Fruit fly (Drosophila melanogaster) whole organism, embryonic: ENCODE measurements around the gene CG10660.

Experiments used
- Ada2b ChIP-seq: fragments of 200-800 bp; sonication (Bioruptor generic); IDR thresholded peaks from 2 replicates; pipeline ENCODE4 v1.3.6; 2022; ENCODE audit warnings: missing biosample characterization, missing genetic modification characterization
- CG10366 ChIP-seq: fragments of 200-800 bp; sonication (Bioruptor generic); IDR thresholded peaks from 2 replicates; pipeline ENCODE4 v1.3.6; 2022; ENCODE audit warnings: missing biosample characterization, missing genetic modification characterization
- CG10565 ChIP-seq: fragments of 200-800 bp; sonication (Bioruptor generic); optimal IDR thresholded peaks from 3 replicates; lab custom pipeline; 2016; ENCODE audit warnings: missing biosample characterization, mild to moderate bottlenecking, missing genetic modification characterization
- CG10654 ChIP-seq: fragments of 200-800 bp; sonication (Bioruptor generic); optimal IDR thresholded peaks from 2 replicates; lab custom pipeline; 2016; ENCODE audit warnings: missing biosample characterization, missing genetic modification characterization
- CG11696 ChIP-seq: fragments of 200-800 bp; sonication (Bioruptor generic); IDR thresholded peaks from 2 replicates; pipeline ENCODE4 v1.3.6; 2022; ENCODE audit warnings: missing biosample characterization, missing genetic modification characterization
- CG12219 ChIP-seq: fragments of 200-800 bp; sonication (Bioruptor generic); optimal IDR thresholded peaks from 3 replicates; lab custom pipeline; 2018; ENCODE audit warnings: missing biosample characterization, mild to moderate bottlenecking, missing genetic modification characterization
- CG13123 ChIP-seq: fragments of 200-800 bp; sonication (Bioruptor generic); optimal IDR thresholded peaks from 2 replicates; lab custom pipeline; 2016; ENCODE audit warnings: missing biosample characterization, missing genetic modification characterization
- CG13775 ChIP-seq: fragments of 200-800 bp; sonication (Bioruptor generic); optimal IDR thresholded peaks from 3 replicates; lab custom pipeline; 2017; ENCODE audit warnings: missing biosample characterization, mild to moderate bottlenecking, missing genetic modification characterization
- CG15514 ChIP-seq: fragments of 200-800 bp; sonication (Bioruptor generic); optimal IDR thresholded peaks from 3 replicates; lab custom pipeline; 2017; ENCODE audit warnings: missing biosample characterization, missing genetic modification characterization, mild to moderate bottlenecking, moderate library complexity, missing genetic modification reagents
- CG16863 ChIP-seq: fragments of 200-800 bp; sonication (Bioruptor generic); optimal IDR thresholded peaks from 3 replicates; lab custom pipeline; 2016; ENCODE audit warnings: missing biosample characterization, missing genetic modification characterization
- CG17361 ChIP-seq: fragments of 200-800 bp; sonication (Bioruptor generic); IDR thresholded peaks from 3 replicates; pipeline ENCODE4 v1.3.6; 2022; ENCODE audit warnings: missing biosample characterization, missing genetic modification characterization
- CG18619 ChIP-seq: fragments of 200-800 bp; sonication (Bioruptor generic); optimal IDR thresholded peaks from 3 replicates; lab custom pipeline; 2017; ENCODE audit warnings: missing biosample characterization, mild to moderate bottlenecking, missing genetic modification characterization
- CG34422 ChIP-seq: fragments of 200-800 bp; sonication (Bioruptor generic); IDR thresholded peaks from 3 replicates; pipeline ENCODE4 v1.3.6; 2022; ENCODE audit warnings: missing biosample characterization, missing genetic modification characterization
- CG3726 ChIP-seq: fragments of 200-800 bp; sonication (Bioruptor generic); IDR thresholded peaks from 3 replicates; pipeline ENCODE4, ENCODE4 v1.3.6; 2022; ENCODE audit warnings: missing biosample characterization, missing genetic modification characterization
- CG4730 ChIP-seq: fragments of 200-800 bp; sonication (Bioruptor generic); IDR thresholded peaks from 2 replicates; pipeline ENCODE4 v1.3.6; 2022; ENCODE audit warnings: missing biosample characterization, missing genetic modification characterization
- CG6254 ChIP-seq: fragments of 200-800 bp; sonication (Bioruptor generic); optimal IDR thresholded peaks from 3 replicates; lab custom pipeline; 2017; ENCODE audit warnings: mild to moderate bottlenecking, missing biosample characterization, missing genetic modification reagents, missing genetic modification characterization
- CG6654 ChIP-seq: fragments of 200-800 bp; sonication (Bioruptor generic); optimal IDR thresholded peaks from 2 replicates; lab custom pipeline; 2017; ENCODE audit warnings: missing biosample characterization, mild to moderate bottlenecking, missing genetic modification characterization
- CG6791 ChIP-seq: fragments of 200-800 bp; sonication (Bioruptor generic); IDR thresholded peaks from 3 replicates; pipeline ENCODE4 v1.3.6; 2022; ENCODE audit warnings: missing biosample characterization, missing genetic modification characterization; ENCODE audit not compliant: partially characterized antibody
- CG7556 ChIP-seq: fragments of 200-800 bp; sonication (Bioruptor generic); optimal IDR thresholded peaks from 2 replicates; lab custom pipeline; 2017; ENCODE audit warnings: missing biosample characterization, mild to moderate bottlenecking, missing genetic modification characterization
- CG8281 ChIP-seq: fragments of 200-800 bp; sonication (Bioruptor generic); optimal IDR thresholded peaks from 2 replicates; lab custom pipeline; 2018; ENCODE audit warnings: missing biosample characterization, mild to moderate bottlenecking, missing genetic modification characterization, moderate library complexity
- CG9797 ChIP-seq: fragments of 200-800 bp; sonication (Bioruptor generic); optimal IDR thresholded peaks from 3 replicates; lab custom pipeline; 2018; ENCODE audit warnings: missing biosample characterization, mild to moderate bottlenecking, missing genetic modification characterization
- Dp ChIP-seq: fragments of 200-800 bp; sonication (Bioruptor generic); optimal IDR thresholded peaks from 2 replicates; lab custom pipeline; 2018; ENCODE audit warnings: missing biosample characterization, mild to moderate bottlenecking, missing genetic modification characterization, moderate library complexity
- Elba2 ChIP-seq: fragments of 200-800 bp; sonication (Bioruptor generic); optimal IDR thresholded peaks from 3 replicates; lab custom pipeline; 2016; ENCODE audit warnings: missing biosample characterization, missing genetic modification characterization
- HHEX ChIP-seq: fragments of 200-800 bp; sonication (Bioruptor generic); optimal IDR thresholded peaks from 3 replicates; lab custom pipeline; 2017; ENCODE audit warnings: missing biosample characterization, mild to moderate bottlenecking, missing genetic modification characterization, missing genetic modification reagents
- Hsf ChIP-seq: fragments of 200-800 bp; sonication (Bioruptor generic); optimal IDR thresholded peaks from 3 replicates; lab custom pipeline; 2016; ENCODE audit warnings: missing biosample characterization, missing genetic modification characterization
- Lpt ChIP-seq: fragments of >200 bp; optimal IDR thresholded peaks from 2 replicates; lab custom pipeline; 2018; ENCODE audit warnings: missing biosample characterization, missing genetic modification characterization
- Neu2 ChIP-seq: fragments of 200-800 bp; sonication (Bioruptor generic); optimal IDR thresholded peaks from 3 replicates; lab custom pipeline; 2016; ENCODE audit warnings: missing biosample characterization, missing genetic modification characterization, borderline replicate concordance
- Scr ChIP-seq: fragments of 200-800 bp; sonication (Bioruptor generic); IDR thresholded peaks from 2 replicates; pipeline ENCODE4 v1.3.6; 2022; ENCODE audit warnings: missing biosample characterization, missing genetic modification characterization; ENCODE audit not compliant: partially characterized antibody
- Six4 ChIP-seq: fragments of 200-800 bp; sonication (Bioruptor generic); optimal IDR thresholded peaks from 2 replicates; lab custom pipeline; 2016; ENCODE audit warnings: missing biosample characterization, missing genetic modification characterization
- Usf ChIP-seq: fragments of 200-800 bp; sonication (Bioruptor generic); optimal IDR thresholded peaks from 2 replicates; lab custom pipeline; 2017; ENCODE audit warnings: missing genotype, missing biosample characterization, missing genetic modification characterization
- bsh ChIP-seq, 2 experiments: fragments of 200-800 bp; sonication (Bioruptor generic); optimal IDR thresholded peaks; 2 replicates each; lab custom pipeline; 2017 to 2018; ENCODE audit warnings: mild to moderate bottlenecking in 2 of 2, missing biosample characterization in 2 of 2, missing genetic modification characterization in 2 of 2, moderate library complexity in 1 of 2
- cg ChIP-seq: fragments of 200-800 bp; sonication (Bioruptor generic); optimal IDR thresholded peaks from 3 replicates; lab custom pipeline; 2019; ENCODE audit warnings: missing biosample characterization, mild to moderate bottlenecking, missing genetic modification characterization, moderate library complexity
- fd96Cb ChIP-seq: fragments of 200-800 bp; sonication (Bioruptor generic); optimal IDR thresholded peaks from 2 replicates; lab custom pipeline; 2018; ENCODE audit warnings: missing biosample characterization, mild to moderate bottlenecking, missing genetic modification characterization, moderate library complexity
- gcm2 ChIP-seq: fragments of 200-800 bp; sonication (Bioruptor generic); optimal IDR thresholded peaks from 2 replicates; lab custom pipeline; 2016; ENCODE audit warnings: missing biosample characterization, missing genetic modification characterization
- gsb ChIP-seq: fragments of 200-800 bp; sonication (Bioruptor generic); IDR thresholded peaks from 2 replicates; pipeline ENCODE4 v1.3.6; 2022; ENCODE audit warnings: missing biosample characterization, missing genetic modification characterization
- hb ChIP-seq: fragments of 200-800 bp; sonication (Bioruptor generic); IDR thresholded peaks from 3 replicates; pipeline ENCODE4 v1.3.6; 2022; ENCODE audit warnings: missing biosample characterization, missing genetic modification characterization; ENCODE audit not compliant: partially characterized antibody
- hbn ChIP-seq: fragments of 200-800 bp; sonication (Bioruptor generic); IDR thresholded peaks from 2 replicates; pipeline ENCODE4 v1.3.6; 2022; ENCODE audit warnings: missing biosample characterization, missing genetic modification characterization; ENCODE audit not compliant: partially characterized antibody
- hth ChIP-seq: fragments of >200 bp; optimal IDR thresholded peaks from 2 replicates; lab custom pipeline; 2017; ENCODE audit warnings: inconsistent platforms
- lilli ChIP-seq: fragments of 200-800 bp; sonication (Bioruptor generic); optimal IDR thresholded peaks from 3 replicates; lab custom pipeline; 2016; ENCODE audit warnings: missing biosample characterization, missing genetic modification characterization
- luna ChIP-seq: fragments of 200-800 bp; sonication (Bioruptor generic); optimal IDR thresholded peaks from 2 replicates; lab custom pipeline; 2016; ENCODE audit warnings: missing biosample characterization, missing genetic modification characterization
- nau ChIP-seq: fragments of 200-800 bp; sonication (Bioruptor generic); optimal IDR thresholded peaks from 3 replicates; lab custom pipeline; 2017; ENCODE audit warnings: missing biosample characterization, mild to moderate bottlenecking, missing genetic modification characterization, missing genetic modification reagents
- nerfin-1 ChIP-seq: fragments of 200-800 bp; sonication (Bioruptor generic); optimal IDR thresholded peaks from 3 replicates; lab custom pipeline; 2019; ENCODE audit warnings: missing biosample characterization, mild to moderate bottlenecking, missing genetic modification characterization, moderate library complexity
- odd ChIP-seq: fragments of 200-800 bp; sonication (Bioruptor generic); optimal IDR thresholded peaks from 2 replicates; lab custom pipeline; 2017; ENCODE audit warnings: missing biosample characterization, mild to moderate bottlenecking, missing genetic modification characterization
- pita ChIP-seq: fragments of 200-800 bp; sonication (Bioruptor generic); optimal IDR thresholded peaks from 2 replicates; lab custom pipeline; 2017; ENCODE audit warnings: missing biosample characterization, mild to moderate bottlenecking, missing genetic modification characterization
- ro ChIP-seq: fragments of 200-800 bp; sonication (Bioruptor generic); IDR thresholded peaks from 2 replicates; pipeline ENCODE4 v1.3.6; 2022; ENCODE audit warnings: missing biosample characterization, missing genetic modification characterization
- shn ChIP-seq: fragments of 200-800 bp; sonication (Bioruptor generic); optimal IDR thresholded peaks from 3 replicates; lab custom pipeline; 2016; ENCODE audit warnings: missing biosample characterization, missing genetic modification characterization
- slp2 ChIP-seq: fragments of 200-800 bp; sonication (Bioruptor generic); optimal IDR thresholded peaks from 2 replicates; lab custom pipeline; 2016; ENCODE audit warnings: missing biosample characterization, missing genetic modification characterization
- stwl ChIP-seq: fragments of 200-800 bp; sonication (Bioruptor generic); optimal IDR thresholded peaks from 3 replicates; lab custom pipeline; 2018; ENCODE audit warnings: missing biosample characterization, mild to moderate bottlenecking, missing genetic modification characterization, moderate library complexity
- tll ChIP-seq, 2 experiments: fragments of 200-800 bp in 1 of 2; fragments of >200 bp in 1 of 2; sonication (Bioruptor generic) in 1 of 2; optimal IDR thresholded peaks; 2 replicates each; lab custom pipeline; 2017 to 2019; ENCODE audit warnings: missing biosample characterization in 2 of 2, missing genetic modification characterization in 2 of 2, mild to moderate bottlenecking in 1 of 2, moderate library complexity in 1 of 2

The CG10660 gene

DNA sequence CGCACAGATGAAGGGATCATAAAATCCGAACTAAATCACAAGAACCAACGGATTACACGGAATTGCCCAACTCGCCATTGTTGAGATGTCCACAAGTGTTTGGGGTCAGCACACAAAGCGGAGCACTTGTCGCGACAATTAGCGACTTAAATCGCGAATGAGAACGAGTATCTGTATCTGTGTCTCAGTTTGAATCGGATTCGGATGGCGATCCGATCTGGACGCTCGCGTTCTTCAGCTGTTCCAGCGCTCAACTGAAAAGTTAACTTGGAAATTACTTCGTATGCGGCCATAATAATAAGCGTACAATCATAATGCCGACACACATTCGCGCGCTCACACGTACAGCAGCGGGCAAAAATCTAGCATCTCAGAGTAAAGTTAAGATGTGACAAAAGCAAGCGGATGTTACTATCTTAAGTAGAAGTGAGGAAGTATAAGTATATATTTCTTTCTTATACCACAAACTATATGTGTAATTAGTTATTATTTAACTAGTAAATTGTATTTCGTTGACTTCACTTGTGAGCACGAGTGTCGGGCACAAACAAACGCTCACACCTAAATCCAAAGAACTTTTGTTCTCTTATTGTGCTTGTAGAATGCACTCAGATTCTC lies at the start of gene CG10660 (continued):
- TF ChIP-seq Scr (GFP tag; lab: Robert Waterston, UW) (no peak), CG13775 (peak; percentile 76), Hsf (GFP tag; lab: Kevin White, UChicago) (peak; percentile 83), Dp (no peak), Neu2 (GFP tag; lab: Kevin White, UChicago) (no peak), CG10366 (GFP tag; lab: Robert Waterston, UW) (peak; percentile 88), CG10654 (GFP tag; lab: Kevin White, UChicago) (peak; percentile 95), CG7556 (GFP tag; lab: Kevin White, UChicago) (peak; percentile 91), pita (no peak), CG6654 (GFP tag; lab: Kevin White, UChicago) (peak; percentile 78), CG18619 (GFP tag; lab: Kevin White, UChicago) (peak; percentile 84), CG6791 (no peak), bsh (GFP tag; optimal IDR thresholded peaks at IDR 0.05; lab: Kevin White, UChicago) (peak; percentile 92 to 96), CG9797 (GFP tag; lab: Kevin White, UChicago) (peak; percentile 13), luna (GFP tag; lab: Kevin White, UChicago) (peak; percentile 18), Elba2 (no peak), CG34422 (GFP tag; lab: Robert Waterston, UW) (peak; percentile 91), hb (no peak), CG6254 (GFP tag; lab: Kevin White, UChicago) (peak; percentile 89), HHEX (GFP tag; lab: Kevin White, UChicago) (peak; percentile 82), gcm2 (peak; percentile 69), nau (GFP tag; lab: Kevin White, UChicago) (peak; percentile 87), Lpt (GFP tag; lab: Kevin White, UChicago) (no peak), CG16863 (GFP tag; lab: Kevin White, UChicago) (peak; percentile 74), hbn (GFP tag; lab: Robert Waterston, UW) (no peak), CG4730 (GFP tag; lab: Robert Waterston, UW) (peak; percentile 67; the same call in 1 of the 2 replicates), CG10565 (GFP tag; lab: Kevin White, UChicago) (peak; percentile 50), gsb (GFP tag; lab: Robert Waterston, UW) (peak; percentile 65), Usf (peak; percentile 60), stwl (tag; lab: Kevin White, UChicago) (no peak), Ada2b (GFP tag; lab: Robert Waterston, UW) (peak; percentile 88), hth (lab: Kevin White, UChicago) (no peak), nerfin-1 (peak; percentile 70), CG12219 (GFP tag; lab: Kevin White, UChicago) (peak; percentile 90), CG17361 (peak; percentile 87), CG11696 (GFP tag; lab: Robert Waterston, UW) (peak; percentile 98), odd (GFP tag; lab: Kevin White, UChicago) (peak; percentile 89), lilli (GFP tag; lab: Kevin White, UChicago) (peak; percentile 88), CG15514 (GFP tag; lab: Kevin White, UChicago) (peak; percentile 49), Six4 (GFP tag; lab: Kevin White, UChicago) (peak; percentile 66), ro (GFP tag; lab: Robert Waterston, UW) (no peak), CG13123 (peak; percentile 27), shn (peak; percentile 22), cg (GFP tag; lab: Kevin White, UChicago) (peak; percentile 11), fd96Cb (peak; percentile 91), slp2 (GFP tag; lab: Kevin White, UChicago) (peak; percentile 68), tll (GFP tag; optimal IDR thresholded peaks at IDR 0.05; lab: Kevin White, UChicago) (no peak), CG8281 (tag; lab: Kevin White, UChicago) (peak; percentile 58), CG3726 (GFP tag; lab: Robert Waterston, UW) (0 out of 3 replicates have a peak, but pooled peaks have one; percentile 53)
